Fruit fly (Drosophila melanogaster): ENCODE measurements around the gene Cpsf5.

Cpsf5 gene

dm6 chr3L:9377198-9378035, 33.4 kb upstream of the Cpsf5 start, which contains the start of gene Hsp26:
Gene Hsp26, minus strand, starts transcription at chr3L:9377427.
- TF ChIP-seq ttk (optimal IDR thresholded peaks at IDR 0.05) (no peak), Sin3A (optimal IDR thresholded peaks at IDR 0.05) (no peak), Myc (optimal IDR thresholded peaks at IDR 0.05) (no peak), h (optimal IDR thresholded peaks at IDR 0.05) (no peak), insv (optimal IDR thresholded peaks at IDR 0.05) (no peak), psq (optimal IDR thresholded peaks at IDR 0.05) (no peak)

dm6 chr3L:9379484-9380343, 31.1 kb upstream of the Cpsf5 start, which contains the start of gene Hsp67Ba:
Gene Hsp67Ba, minus strand, starts transcription at chr3L:9379534.
- TF ChIP-seq ttk (optimal IDR thresholded peaks at IDR 0.05) = no peak
- no peak for TF ChIP-seq Myc (optimal IDR thresholded peaks at IDR 0.05)
- TF ChIP-seq psq (optimal IDR thresholded peaks at IDR 0.05) = no peak
- TF ChIP-seq insv (optimal IDR thresholded peaks at IDR 0.05) = no peak
- TF ChIP-seq Sin3A (optimal IDR thresholded peaks at IDR 0.05) = no peak
- TF ChIP-seq h (optimal IDR thresholded peaks at IDR 0.05) = no peak

- no peak for TF ChIP-seq insv (optimal IDR thresholded peaks at IDR 0.05)
Observed at dm6 chr3L:9380344-9380849, 30.4 kb upstream of the Cpsf5 start.

dm6 chr3L:9381602-9382001, 29.2 kb upstream of the Cpsf5 start, which contains the start of gene Hsp23:
Gene Hsp23, plus strand, starts transcription at chr3L:9381882.
- TF ChIP-seq Sin3A (optimal IDR thresholded peaks at IDR 0.05) (no peak), psq (optimal IDR thresholded peaks at IDR 0.05) (no peak), ttk (optimal IDR thresholded peaks at IDR 0.05) (no peak), insv (optimal IDR thresholded peaks at IDR 0.05) (no peak), h (optimal IDR thresholded peaks at IDR 0.05) (no peak)

dm6 chr3L:9383345-9384075, 27.3 kb upstream of the Cpsf5 start, which contains the start of gene Hsp27:
Gene Hsp27, plus strand, starts transcription at chr3L:9384063.
- TF ChIP-seq Sin3A (optimal IDR thresholded peaks at IDR 0.05) (no peak), insv (optimal IDR thresholded peaks at IDR 0.05) (no peak), h (optimal IDR thresholded peaks at IDR 0.05) (no peak), ttk (optimal IDR thresholded peaks at IDR 0.05) (no peak), psq (optimal IDR thresholded peaks at IDR 0.05) (no peak), Myc (optimal IDR thresholded peaks at IDR 0.05) (no peak)

dm6 chr3L:9384445-9385079, 26.3 kb upstream of the Cpsf5 start:
- TF ChIP-seq Myc (optimal IDR thresholded peaks at IDR 0.05) = no peak

dm6 chr3L:9391340-9391980, 19.4 kb upstream of the Cpsf5 start:
- TF ChIP-seq psq (optimal IDR thresholded peaks at IDR 0.05) (no peak), h (optimal IDR thresholded peaks at IDR 0.05) (no peak), Sin3A (optimal IDR thresholded peaks at IDR 0.05) (no peak), Myc (optimal IDR thresholded peaks at IDR 0.05) (no peak), insv (optimal IDR thresholded peaks at IDR 0.05) (no peak), ttk (optimal IDR thresholded peaks at IDR 0.05) (no peak)

dm6 chr3L:9396038-9396437, 14.8 kb upstream of the Cpsf5 start:
- TF ChIP-seq Myc (optimal IDR thresholded peaks at IDR 0.05) = no peak
- no peak for TF ChIP-seq psq (optimal IDR thresholded peaks at IDR 0.05)
- TF ChIP-seq ttk (optimal IDR thresholded peaks at IDR 0.05) = no peak
- no peak for TF ChIP-seq Sin3A (optimal IDR thresholded peaks at IDR 0.05)
- no peak for TF ChIP-seq insv (optimal IDR thresholded peaks at IDR 0.05)

dm6 chr3L:9396704-9397103, 14.1 kb upstream of the Cpsf5 start:
- TF ChIP-seq Sin3A (optimal IDR thresholded peaks at IDR 0.05) (no peak), h (optimal IDR thresholded peaks at IDR 0.05) (no peak), psq (optimal IDR thresholded peaks at IDR 0.05) (no peak), Myc (optimal IDR thresholded peaks at IDR 0.05) (no peak), ttk (optimal IDR thresholded peaks at IDR 0.05) (no peak), insv (optimal IDR thresholded peaks at IDR 0.05) (no peak)

- TF ChIP-seq Sin3A (optimal IDR thresholded peaks at IDR 0.05) (no peak), h (optimal IDR thresholded peaks at IDR 0.05) (no peak), insv (optimal IDR thresholded peaks at IDR 0.05) (no peak), ttk (optimal IDR thresholded peaks at IDR 0.05) (no peak), Myc (optimal IDR thresholded peaks at IDR 0.05) (no peak), psq (optimal IDR thresholded peaks at IDR 0.05) (no peak)
Observed at dm6 chr3L:9397156-9397555, 13.7 kb upstream of the Cpsf5 start.

- TF ChIP-seq Sin3A (optimal IDR thresholded peaks at IDR 0.05) (no peak), ttk (optimal IDR thresholded peaks at IDR 0.05) (no peak)
Observed at dm6 chr3L:9398028-9398427, 12.8 kb upstream of the Cpsf5 start.

All from Kc167 (cell line).